Worm (Caenorhabditis elegans): ENCODE data around the gene M02D8.7.

The M02D8.7 gene

DNA sequence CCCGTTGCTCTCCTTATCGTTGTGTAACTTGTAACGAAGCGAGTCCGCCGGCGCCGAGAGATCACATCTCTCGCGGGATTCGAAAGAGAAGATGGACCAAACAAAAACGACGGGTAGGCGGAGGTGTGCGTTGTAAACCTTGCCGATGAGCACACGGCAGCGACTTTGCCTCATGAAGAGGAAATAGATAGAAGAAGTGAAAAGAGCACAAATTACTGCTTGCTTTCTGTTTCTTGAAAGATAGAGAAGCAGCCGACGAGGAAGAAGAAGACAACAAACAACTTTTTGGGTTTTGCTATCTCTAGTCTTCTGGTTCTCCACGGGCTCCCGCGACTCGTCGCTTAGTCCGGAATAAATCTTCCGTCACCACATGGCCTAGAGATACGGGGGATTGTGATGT is 19.0 kb downstream of the M02D8.7 start (continued):
- TF ChIP-seq eyg-1 (tag; optimal IDR thresholded peaks at IDR 0.05): no peak
- TF ChIP-seq hlh-8 (tag; optimal IDR thresholded peaks at IDR 0.05): peak; percentile 17
- TF ChIP-seq rnt-1 (tag; optimal IDR thresholded peaks at IDR 0.05): peak; percentile 90
- no peak for TF ChIP-seq K02D7.2 (tag; optimal IDR thresholded peaks at IDR 0.05)
- TF ChIP-seq nhr-232 (tag; optimal IDR thresholded peaks at IDR 0.05): no peak
- no peak for TF ChIP-seq hlh-6 (tag; optimal IDR thresholded peaks at IDR 0.05)
- TF ChIP-seq ceh-18 (tag; optimal IDR thresholded peaks at IDR 0.05): peak; percentile 97
- no peak for TF ChIP-seq mec-3 (tag; optimal IDR thresholded peaks at IDR 0.05; ENCODE audit: borderline replicate concordance)
- no peak for TF ChIP-seq sox-4 (tag; optimal IDR thresholded peaks at IDR 0.05)
- TF ChIP-seq ceh-9 (tag; optimal IDR thresholded peaks at IDR 0.05): no peak
- no peak for TF ChIP-seq fkh-6 (tag; optimal IDR thresholded peaks at IDR 0.05)
- TF ChIP-seq unc-86 (tag; optimal IDR thresholded peaks at IDR 0.05): no peak
- TF ChIP-seq pros-1 (tag; optimal IDR thresholded peaks at IDR 0.05): no peak

DNA sequence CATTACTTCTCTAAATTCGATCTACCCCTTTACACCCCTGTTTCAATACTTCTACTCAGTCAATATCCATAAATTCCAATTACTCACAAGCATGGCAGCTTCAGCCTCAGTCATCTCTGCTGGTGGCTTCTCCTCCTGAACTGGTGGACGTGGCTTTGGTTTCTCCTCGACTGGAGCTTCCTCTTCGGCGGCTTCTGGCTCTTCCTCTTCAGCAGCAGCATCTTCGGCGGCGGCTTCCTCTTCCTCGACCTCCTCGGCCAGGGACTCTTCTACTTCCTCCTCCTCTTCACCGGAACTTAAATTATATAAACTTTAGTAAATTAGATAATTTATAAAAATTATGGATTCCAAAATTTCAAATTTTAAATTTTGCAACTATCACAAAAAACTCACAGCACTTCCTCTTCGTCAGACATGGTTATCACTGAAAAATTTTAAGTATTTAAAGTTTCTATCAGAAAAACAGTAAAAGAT is 19.6 kb downstream of the M02D8.7 start, which contains the start of gene tnt-2:
Gene tnt-2, minus strand, starts transcription at position 424 of the 474 bp plus-strand sequence.
- TF ChIP-seq ceh-30 (tag; optimal IDR thresholded peaks at IDR 0.05) (no peak), ceh-9 (tag; optimal IDR thresholded peaks at IDR 0.05) (no peak), ceh-18 (tag; optimal IDR thresholded peaks at IDR 0.05) (no peak), pqm-1 (tag; optimal IDR thresholded peaks at IDR 0.05) (no peak), hlh-13 (GFP tag; optimal IDR thresholded peaks at IDR 0.05) (no peak), T23F11.4 (GFP tag; optimal IDR thresholded peaks at IDR 0.05) (no peak)

DNA sequence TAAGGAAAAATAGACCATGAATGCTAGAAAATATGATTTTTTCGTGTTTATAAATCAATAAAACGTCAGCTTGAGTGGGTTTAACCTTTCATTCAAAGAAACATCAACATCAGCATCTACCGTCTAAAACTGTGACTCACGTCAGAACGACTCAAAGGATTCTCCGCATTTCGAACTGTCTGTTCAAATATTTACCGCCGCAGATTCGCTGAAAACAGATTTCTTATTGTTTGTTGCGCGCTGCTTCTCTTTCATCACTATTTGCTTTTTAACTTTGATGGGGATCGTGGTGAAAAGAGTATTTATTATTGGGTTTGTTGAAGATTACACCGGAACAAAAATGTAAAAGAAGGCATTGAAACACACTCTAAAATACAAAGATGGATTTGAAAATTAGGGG is 21.5 kb downstream of the M02D8.7 start:
- TF ChIP-seq hlh-8 (tag; optimal IDR thresholded peaks at IDR 0.05): no peak
- TF ChIP-seq pros-1 (tag; optimal IDR thresholded peaks at IDR 0.05): no peak
- TF ChIP-seq ceh-24 (tag; optimal IDR thresholded peaks at IDR 0.05): no peak
- no peak for TF ChIP-seq gmeb-2 (tag; optimal IDR thresholded peaks at IDR 0.05)
- no peak for TF ChIP-seq Y22D7AL.16 (tag; optimal IDR thresholded peaks at IDR 0.05)
- TF ChIP-seq C08G9.2 (tag; optimal IDR thresholded peaks at IDR 0.05): no peak
- no peak for TF ChIP-seq eyg-1 (tag; optimal IDR thresholded peaks at IDR 0.05)
- TF ChIP-seq syd-9 (tag; optimal IDR thresholded peaks at IDR 0.05): no peak
- no peak for TF ChIP-seq tbx-7 (tag; optimal IDR thresholded peaks at IDR 0.05)
- TF ChIP-seq hlh-30 (tag; optimal IDR thresholded peaks at IDR 0.05; ENCODE audit: insufficient read depth): no peak
- no peak for TF ChIP-seq odd-2 (tag; optimal IDR thresholded peaks at IDR 0.05)
- no peak for TF ChIP-seq che-1 (tag; optimal IDR thresholded peaks at IDR 0.05)
- TF ChIP-seq ama-1 (optimal IDR thresholded peaks at IDR 0.05): no peak
- no peak for TF ChIP-seq unc-3 (GFP tag; conservative IDR thresholded peaks at IDR 0.05)
- no peak for TF ChIP-seq unc-3 (tag; optimal IDR thresholded peaks at IDR 0.05)

DNA sequence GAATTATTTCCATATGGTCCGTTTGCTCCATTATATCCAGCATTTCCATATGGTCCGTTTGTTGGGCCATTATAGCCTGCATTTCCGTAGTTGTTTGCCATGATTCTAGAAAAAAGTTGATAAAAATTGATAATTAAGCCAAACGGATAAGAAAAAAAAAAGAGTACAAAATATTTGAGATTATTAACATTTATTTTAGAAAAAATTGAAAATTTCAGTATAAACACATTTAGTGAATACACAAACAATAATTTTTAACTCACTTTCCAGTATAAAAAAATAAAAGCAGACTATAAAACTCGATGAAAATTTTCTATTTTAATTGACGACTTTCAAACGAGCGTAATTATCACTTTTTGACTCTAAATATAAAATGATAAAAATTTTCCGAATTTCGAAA is 22.1 kb downstream of the M02D8.7 start, which contains the start of gene F53A9.9:
Gene F53A9.9, minus strand, starts transcription at position 101 of the 400 bp plus-strand sequence.
- TF ChIP-seq hlh-13 (GFP tag; optimal IDR thresholded peaks at IDR 0.05) (no peak), ceh-48 (tag; optimal IDR thresholded peaks at IDR 0.05) (no peak), hlh-8 (tag; optimal IDR thresholded peaks at IDR 0.05) (no peak), tbx-2 (tag; optimal IDR thresholded peaks at IDR 0.05) (no peak), ama-1 (optimal IDR thresholded peaks at IDR 0.05) (no peak), eyg-1 (tag; optimal IDR thresholded peaks at IDR 0.05) (no peak), lim-6 (tag; optimal IDR thresholded peaks at IDR 0.05) (no peak)

DNA sequence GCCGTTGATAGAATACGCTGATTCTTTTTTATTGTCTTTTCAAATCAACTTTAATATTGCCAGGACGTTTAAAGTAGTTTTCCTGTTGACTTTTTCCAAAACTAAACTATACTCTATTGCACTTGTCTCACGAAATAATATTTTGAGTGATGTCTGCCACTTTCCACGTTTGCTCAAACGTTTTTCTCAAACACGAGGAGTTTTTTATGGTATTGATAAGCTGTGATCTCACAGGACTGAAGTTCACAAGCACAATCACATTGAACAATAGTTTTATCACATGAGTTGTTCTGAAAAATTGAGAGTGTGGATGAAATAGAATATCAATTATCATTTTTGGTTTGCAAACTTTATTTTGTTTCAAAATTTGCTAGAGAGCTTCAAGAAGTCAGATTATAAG is 22.9 kb downstream of the M02D8.7 start:
- TF ChIP-seq C08G9.2 (tag; optimal IDR thresholded peaks at IDR 0.05) (no peak), Y22D7AL.16 (tag; optimal IDR thresholded peaks at IDR 0.05) (no peak), sdc-2 (tag; optimal IDR thresholded peaks at IDR 0.05) (no peak), ceh-22 (tag; optimal IDR thresholded peaks at IDR 0.05) (no peak), unc-42 (tag; optimal IDR thresholded peaks at IDR 0.05) (no peak)

Data from whole organism, late embryonic.